Worm (Caenorhabditis elegans) whole organism, L1 larva: ENCODE data around the gene H06I04.6.

Experiments
- C34B4.2 ChIP-seq: sonication (generic microtip); optimal IDR thresholded peaks from 2 replicates; lab custom pipeline; 2017; ENCODE audit warnings: mild to moderate bottlenecking, missing genetic modification characterization, missing compliant biosample characterization
- F16B12.6 ChIP-seq: fragments of 150-350 bp; optimal IDR thresholded peaks from 2 replicates; lab custom pipeline; 2014; ENCODE audit warnings: missing biosample characterization, missing genetic modification characterization
- aly-2 ChIP-seq: fragments of 150-350 bp; optimal IDR thresholded peaks from 2 replicates; lab custom pipeline; 2014; ENCODE audit warnings: missing biosample characterization, missing genetic modification characterization
- blmp-1 ChIP-seq: fragments of 150-350 bp; optimal IDR thresholded peaks from 2 replicates; lab custom pipeline; 2014; ENCODE audit warnings: missing biosample characterization, missing genetic modification characterization
- ceh-82 ChIP-seq, 3 experiments: fragments of 150-350 bp in 1 of 3; sonication (generic microtip) in 2 of 3; optimal IDR thresholded peaks; 2 replicates each; lab custom pipeline; 2014 to 2017; ENCODE audit warnings: missing biosample characterization in 3 of 3, missing genetic modification characterization in 3 of 3
- dsc-1 ChIP-seq: sonication (generic microtip); optimal IDR thresholded peaks from 2 replicates; lab custom pipeline; 2016; ENCODE audit warnings: mild to moderate bottlenecking, missing genetic modification characterization, missing compliant biosample characterization
- efl-1 ChIP-seq, 4 experiments: fragments of 150-350 bp; optimal IDR thresholded peaks in 3 of 4; peaks in 1 of 4; 1 replicate in 1 of 4; 2 replicates in 3 of 4; lab custom pipeline; 2014; ENCODE audit warnings: missing biosample characterization in 2 of 4, missing genetic modification characterization in 2 of 4, missing genetic modification reagents in 2 of 4
- efl-3 ChIP-seq: fragments of 200-800 bp; sonication (Bioruptor generic); optimal IDR thresholded peaks from 2 replicates; lab custom pipeline; 2018; ENCODE audit warnings: mild to moderate bottlenecking, missing genetic modification characterization, missing compliant biosample characterization
- egl-13 ChIP-seq: sonication (generic microtip); optimal IDR thresholded peaks from 2 replicates; lab custom pipeline; 2016; ENCODE audit warnings: missing genotype, missing genetic modification reagents, missing genetic modification characterization, missing compliant biosample characterization
- elt-2 ChIP-seq: sonication (generic microtip); optimal IDR thresholded peaks from 2 replicates; lab custom pipeline; 2016; ENCODE audit warnings: missing genetic modification characterization, mild to moderate bottlenecking, inconsistent platforms, missing compliant biosample characterization, missing genetic modification reagents
- elt-3 ChIP-seq, 6 experiments: fragments of 150-350 bp in 1 of 6; sonication (generic microtip); optimal IDR thresholded peaks; 2 replicates each; lab custom pipeline; 2017 to 2018; ENCODE audit warnings: missing biosample characterization in 6 of 6, missing genetic modification characterization in 6 of 6, inconsistent platforms in 1 of 6
- ets-5 ChIP-seq: fragments of 200-800 bp; sonication (Bioruptor generic); IDR thresholded peaks from 2 replicates; pipeline ENCODE4 v1.3.6; 2022; ENCODE audit warnings: missing genetic modification characterization, missing compliant biosample characterization
- fkh-10 ChIP-seq: sonication (generic microtip); optimal IDR thresholded peaks from 2 replicates; lab custom pipeline; 2017; ENCODE audit warnings: missing biosample characterization, missing genetic modification reagents, missing genetic modification characterization
- hlh-17 ChIP-seq: fragments of 200-800 bp; sonication (Bioruptor generic); optimal IDR thresholded peaks from 2 replicates; lab custom pipeline; 2018; ENCODE audit warnings: missing genetic modification characterization, mild to moderate bottlenecking, missing compliant biosample characterization, moderate library complexity, borderline replicate concordance
- hlh-4 ChIP-seq: sonication (generic microtip); optimal IDR thresholded peaks from 2 replicates; lab custom pipeline; 2016; ENCODE audit warnings: mild to moderate bottlenecking, missing genetic modification characterization, missing compliant biosample characterization
- hpl-2 ChIP-seq: fragments of 150-350 bp; optimal IDR thresholded peaks from 2 replicates; lab custom pipeline; 2014; ENCODE audit warnings: missing biosample characterization, missing genetic modification reagents, missing genetic modification characterization
- irx-1 ChIP-seq: sonication (generic microtip); optimal IDR thresholded peaks from 2 replicates; lab custom pipeline; 2016; ENCODE audit warnings: missing genetic modification characterization, missing compliant biosample characterization
- jun-1 ChIP-seq: fragments of 150-350 bp; optimal IDR thresholded peaks from 2 replicates; lab custom pipeline; 2014; ENCODE audit warnings: missing biosample characterization, missing genetic modification reagents, missing genetic modification characterization
- lin-14 ChIP-seq: fragments of 200-800 bp; sonication (Bioruptor generic); optimal IDR thresholded peaks from 2 replicates; lab custom pipeline; 2018; ENCODE audit warnings: mild to moderate bottlenecking, missing genetic modification characterization, moderate library complexity, missing compliant biosample characterization
- lin-35 ChIP-seq, 2 experiments: fragments of 150-350 bp; optimal IDR thresholded peaks; 2 replicates each; lab custom pipeline; 2014; ENCODE audit warnings: missing biosample characterization in 2 of 2, missing genetic modification characterization in 2 of 2, missing genetic modification reagents in 2 of 2
- lir-3 ChIP-seq: sonication (generic microtip); optimal IDR thresholded peaks from 2 replicates; lab custom pipeline; 2016; ENCODE audit warnings: mild to moderate bottlenecking, missing genetic modification characterization, moderate library complexity, missing compliant biosample characterization; ENCODE audit not compliant: poor library complexity
- lsy-2 ChIP-seq, 2 experiments: fragments of 150-350 bp; optimal IDR thresholded peaks; 2 replicates each; lab custom pipeline; 2014; ENCODE audit warnings: missing biosample characterization in 2 of 2, missing genetic modification characterization in 2 of 2
- mdl-1 ChIP-seq, 2 experiments: fragments of 150-350 bp; optimal IDR thresholded peaks; 2 replicates each; lab custom pipeline; 2014 to 2017; ENCODE audit warnings: missing biosample characterization in 2 of 2, missing genetic modification characterization in 2 of 2, inconsistent platforms in 1 of 2
- nhr-11 ChIP-seq: fragments of 150-350 bp; optimal IDR thresholded peaks from 2 replicates; lab custom pipeline; 2014; ENCODE audit warnings: missing biosample characterization, missing genetic modification characterization
- nhr-12 ChIP-seq: sonication (generic microtip); optimal IDR thresholded peaks from 2 replicates; lab custom pipeline; 2017; ENCODE audit warnings: missing biosample characterization, missing genetic modification characterization
- nhr-19 ChIP-seq: fragments of 200-800 bp; sonication (Bioruptor generic); conservative IDR thresholded peaks from 2 replicates; pipeline ENCODE4 v1.3.6; 2022; ENCODE audit warnings: missing genetic modification characterization, missing compliant biosample characterization
- nhr-20 ChIP-seq: sonication (generic microtip); optimal IDR thresholded peaks from 2 replicates; lab custom pipeline; 2016; ENCODE audit warnings: mild to moderate bottlenecking, missing genetic modification characterization, missing compliant biosample characterization
- nhr-237 ChIP-seq: fragments of 150-350 bp; optimal IDR thresholded peaks from 2 replicates; lab custom pipeline; 2014; ENCODE audit warnings: missing biosample characterization, missing genetic modification characterization
- nhr-28 ChIP-seq: fragments of 150-350 bp; optimal IDR thresholded peaks from 2 replicates; lab custom pipeline; 2014; ENCODE audit warnings: missing biosample characterization, missing genetic modification characterization
- nhr-47 ChIP-seq: sonication (generic microtip); optimal IDR thresholded peaks from 2 replicates; lab custom pipeline; 2016; ENCODE audit warnings: mild to moderate bottlenecking, missing genetic modification characterization, moderate library complexity, missing compliant biosample characterization
- nhr-76 ChIP-seq: sonication (generic microtip); optimal IDR thresholded peaks from 2 replicates; lab custom pipeline; 2017; ENCODE audit warnings: missing biosample characterization, missing genetic modification characterization
- nhr-77 ChIP-seq: fragments of 150-350 bp; optimal IDR thresholded peaks from 2 replicates; lab custom pipeline; 2014; ENCODE audit warnings: missing biosample characterization, missing genetic modification characterization
- nhr-84 ChIP-seq: sonication (generic microtip); optimal IDR thresholded peaks from 2 replicates; lab custom pipeline; 2017; ENCODE audit warnings: missing biosample characterization, missing genetic modification characterization
- nhr-85 ChIP-seq: sonication (generic microtip); peaks from one replicate; lab custom pipeline; 2016; ENCODE audit warnings: missing genetic modification characterization, inconsistent platforms, missing compliant biosample characterization
- pqm-1 ChIP-seq: sonication (generic microtip); optimal IDR thresholded peaks from 3 replicates; lab custom pipeline; 2017; ENCODE audit warnings: missing biosample characterization, missing genetic modification characterization
- skn-1 ChIP-seq: fragments of 150-350 bp; optimal IDR thresholded peaks from 2 replicates; lab custom pipeline; 2014; ENCODE audit warnings: missing biosample characterization, missing genetic modification characterization
- snpc-4 ChIP-seq: fragments of 150-350 bp; optimal IDR thresholded peaks from 2 replicates; lab custom pipeline; 2014; ENCODE audit warnings: missing biosample characterization, missing genetic modification characterization
- snu-23 ChIP-seq: sonication (generic microtip); optimal IDR thresholded peaks from 2 replicates; lab custom pipeline; 2016; ENCODE audit warnings: missing genetic modification characterization, missing compliant biosample characterization
- sptf-1 ChIP-seq: fragments of 150-350 bp; optimal IDR thresholded peaks from 2 replicates; lab custom pipeline; 2014; ENCODE audit warnings: missing biosample characterization, missing genetic modification characterization
- tbx-2 ChIP-seq: sonication (generic microtip); optimal IDR thresholded peaks from 2 replicates; lab custom pipeline; 2016; ENCODE audit warnings: missing genetic modification characterization, missing compliant biosample characterization
- unc-30 ChIP-seq: sonication (generic microtip); optimal IDR thresholded peaks from 2 replicates; lab custom pipeline; 2017; ENCODE audit warnings: missing biosample characterization, missing genetic modification characterization
- unc-98 ChIP-seq: fragments of 200-800 bp; sonication (Bioruptor generic); IDR thresholded peaks from 2 replicates; pipeline ENCODE4 v1.3.6; 2022; ENCODE audit warnings: missing genetic modification characterization, missing compliant biosample characterization

The H06I04.6 gene

ce11 chrIII:3109564-3109963, 45.4 kb upstream of the H06I04.6 start:
- no peak for TF ChIP-seq tbx-2
- TF ChIP-seq C34B4.2: no peak
- no peak for TF ChIP-seq F16B12.6 (tag; lab: Kevin White, UChicago)
- TF ChIP-seq hlh-17 (GFP tag; lab: Kevin White, UChicago): no peak
- TF ChIP-seq nhr-84: no peak
- TF ChIP-seq irx-1 (tag; lab: Kevin White, UChicago): no peak
- TF ChIP-seq nhr-20 (tag; lab: Kevin White, UChicago): no peak
- TF ChIP-seq efl-3: no peak
- TF ChIP-seq nhr-47: no peak
- TF ChIP-seq unc-30 (tag; lab: Kevin White, UChicago): no peak
- no peak for TF ChIP-seq nhr-19
- TF ChIP-seq nhr-76 (tag; lab: Kevin White, UChicago): no peak
- no peak for TF ChIP-seq lin-35 (GFP tag; optimal IDR thresholded peaks at IDR 0.05; lab: Kevin White, UChicago)
- TF ChIP-seq hpl-2: no peak
- TF ChIP-seq, all 84 proteins: peak for 0

- TF ChIP-seq C34B4.2 (no peak), snpc-4 (no peak), nhr-28 (no peak), nhr-237 (tag; lab: Kevin White, UChicago) (no peak), fkh-10 (no peak), lin-14 (no peak), unc-30 (tag; lab: Kevin White, UChicago) (no peak), lir-3 (tag; lab: Kevin White, UChicago) (no peak), jun-1 (no peak), hpl-2 (no peak), mdl-1 (tag; optimal IDR thresholded peaks at IDR 0.05; lab: Kevin White, UChicago) (no peak)
Observed at ce11 chrIII:3108804-3109203, 44.7 kb upstream of the H06I04.6 start.

- TF ChIP-seq skn-1 (tag; lab: Kevin White, UChicago) (no peak), nhr-85 (tag; lab: Kevin White, UChicago) (peak; percentile 6), tbx-2 (no peak), nhr-77 (tag; lab: Kevin White, UChicago) (no peak), elt-2 (tag; lab: Kevin White, UChicago) (no peak), egl-13 (tag; lab: Kevin White, UChicago) (no peak)
Observed at ce11 chrIII:3107530-3107929, 43.4 kb upstream of the H06I04.6 start.

ce11 chrIII:3106301-3106700, 42.2 kb upstream of the H06I04.6 start:
- TF ChIP-seq hlh-4: no peak
- TF ChIP-seq nhr-85 (tag; lab: Kevin White, UChicago): peak; percentile 2
- TF ChIP-seq elt-2 (tag; lab: Kevin White, UChicago): no peak
- TF ChIP-seq lir-3 (tag; lab: Kevin White, UChicago): no peak

ce11 chrIII:3105212-3105611, 41.1 kb upstream of the H06I04.6 start:
- TF ChIP-seq nhr-47 (no peak), nhr-20 (tag; lab: Kevin White, UChicago) (no peak), efl-1 (optimal IDR thresholded peaks at IDR 0.05; lab: Kevin White, UChicago) (no peak), efl-1 (GFP tag; optimal IDR thresholded peaks at IDR 0.05 in 1 of 2; lab: Kevin White, UChicago) (peak in 1 of 2 experiments; percentile 81), ets-5 (GFP tag; lab: Robert Waterston, UW) (no peak), nhr-28 (no peak), pqm-1 (no peak), unc-98 (no peak)

ce11 chrIII:3104536-3104935, 40.4 kb upstream of the H06I04.6 start:
- TF ChIP-seq blmp-1 (tag; lab: Kevin White, UChicago) (peak; percentile 39), elt-3 (tag; optimal IDR thresholded peaks at IDR 0.05; lab: Kevin White, UChicago) (peak in 1 of 6 experiments; percentile 24), C34B4.2 (no peak), snpc-4 (no peak), lin-35 (GFP tag; optimal IDR thresholded peaks at IDR 0.05; lab: Kevin White, UChicago) (peak in 1 of 2 experiments; percentile 2), snu-23 (GFP tag; lab: Kevin White, UChicago) (peak; percentile 5), lin-14 (peak; percentile 46), nhr-11 (tag; lab: Kevin White, UChicago) (peak; percentile 53), aly-2 (tag; lab: Kevin White, UChicago) (no peak), nhr-12 (no peak), hlh-4 (no peak), sptf-1 (no peak), ceh-82 (tag; optimal IDR thresholded peaks at IDR 0.05; lab: Kevin White, UChicago) (no peak), dsc-1 (no peak), nhr-85 (tag; lab: Kevin White, UChicago) (peak; percentile 59), lsy-2 (tag; optimal IDR thresholded peaks at IDR 0.05; lab: Kevin White, UChicago) (peak in 1 of 2 experiments; percentile 37)
